Worm (Caenorhabditis elegans): ENCODE measurements around the gene F14H8.5.

DNA sequence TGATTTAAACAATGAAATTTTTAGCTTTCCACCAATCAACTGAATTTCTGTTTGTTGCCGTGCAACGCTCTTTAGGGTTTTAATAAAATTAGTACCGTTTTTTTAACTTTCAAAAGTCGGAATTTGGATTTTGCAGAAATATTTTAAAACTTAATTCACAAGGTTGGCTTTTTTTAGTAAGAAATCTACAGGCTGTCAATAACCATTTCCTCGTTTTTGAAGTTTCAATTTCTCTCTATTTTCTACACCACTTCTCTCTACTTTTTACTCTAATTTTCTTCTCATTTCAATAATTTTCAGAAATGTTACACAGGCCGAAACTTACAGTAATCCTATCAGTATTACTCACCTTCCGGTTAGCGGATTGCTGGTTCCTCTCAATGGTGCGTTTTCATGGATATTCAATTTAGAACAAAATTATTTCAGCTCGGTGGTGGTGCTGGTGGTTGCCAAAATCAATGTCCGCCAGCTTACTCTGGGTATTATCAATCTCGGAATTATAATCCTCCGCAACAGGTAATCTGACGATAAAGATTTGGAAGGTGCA is 42.6 kb upstream of the F14H8.5 start, which contains the start of the genes grd-12 and F02D8.1:
- TF ChIP-seq hmg-1.1 (GFP tag; IDR thresholded peaks at IDR 0.05): no peak
- no peak for TF ChIP-seq snpc-4 (tag; optimal IDR thresholded peaks at IDR 0.05)
- TF ChIP-seq sdz-12 (GFP tag; optimal IDR thresholded peaks at IDR 0.05): no peak
- TF ChIP-seq dpl-1 (GFP tag; optimal IDR thresholded peaks at IDR 0.05): no peak
- no peak for TF ChIP-seq F37D6.2 (tag; optimal IDR thresholded peaks at IDR 0.05)
